Worm (Caenorhabditis elegans) whole organism, late embryonic: ENCODE results near the gene R12B2.3.

Experiments used
- T23F11.4 ChIP-seq: fragments of 200-800 bp; sonication (Bioruptor generic); optimal IDR thresholded peaks from 2 replicates; lab custom pipeline; 2018; ENCODE audit warnings: mild to moderate bottlenecking, missing genetic modification characterization, missing compliant biosample characterization
- elt-2 ChIP-seq: sonication (generic microtip); optimal IDR thresholded peaks from 2 replicates; lab custom pipeline; 2016; ENCODE audit warnings: missing genetic modification reagents, missing genetic modification characterization, missing compliant biosample characterization
- syd-9 ChIP-seq: sonication (generic microtip); optimal IDR thresholded peaks from 2 replicates; lab custom pipeline; 2016; ENCODE audit warnings: mild to moderate bottlenecking, missing genetic modification characterization, moderate library complexity, missing compliant biosample characterization

- TF ChIP-seq T23F11.4 (GFP tag; lab: Kevin White, UChicago) (no peak), elt-2 (tag; lab: Kevin White, UChicago) (no peak), syd-9 (tag; lab: Kevin White, UChicago) (no peak)
Observed at ce11 chrIII:5805273-5805672, at the start of gene R12B2.3.
